Worm (Caenorhabditis elegans) whole organism, young adult: ENCODE results near the gene Y45F10D.7.

Source experiments
- B0019.2 ChIP-seq: fragments of 200-800 bp; sonication (Bioruptor generic); conservative IDR thresholded peaks from 2 replicates; pipeline ENCODE4 v1.3.6; 2022; ENCODE audit warnings: missing genetic modification reagents, missing genetic modification characterization, missing compliant biosample characterization
- C06A6.2 ChIP-seq: fragments of 200-800 bp; sonication (Bioruptor generic); conservative IDR thresholded peaks from 2 replicates; pipeline ENCODE4 v1.3.6; 2022; ENCODE audit warnings: missing genetic modification characterization, missing compliant biosample characterization
- D2030.7 ChIP-seq: fragments of 200-800 bp; sonication (Bioruptor generic); IDR thresholded peaks from 2 replicates; pipeline ENCODE4 v1.3.6; 2022; ENCODE audit warnings: missing genetic modification reagents, missing genetic modification characterization, missing compliant biosample characterization
- F55B11.4 ChIP-seq: sonication (generic microtip); optimal IDR thresholded peaks from 2 replicates; lab custom pipeline; 2016; ENCODE audit warnings: missing compliant biosample characterization, missing genetic modification characterization, borderline replicate concordance; ENCODE audit not compliant: insufficient read depth
- F57C9.4 ChIP-seq: sonication (generic microtip); optimal IDR thresholded peaks from 2 replicates; lab custom pipeline; 2017; ENCODE audit warnings: mild to moderate bottlenecking, missing genetic modification characterization, missing compliant biosample characterization
- K11D2.4 ChIP-seq: fragments of 200-800 bp; sonication (Bioruptor generic); IDR thresholded peaks from 2 replicates; pipeline ENCODE4 v1.3.6; 2022; ENCODE audit warnings: missing genetic modification reagents, missing genetic modification characterization, missing compliant biosample characterization
- Y53F4B.3 ChIP-seq: fragments of 200-800 bp; sonication (Bioruptor generic); IDR thresholded peaks from 2 replicates; pipeline ENCODE4 v1.3.6; 2022; ENCODE audit warnings: missing genetic modification reagents, missing genetic modification characterization, missing compliant biosample characterization
- Y67H2A.10 ChIP-seq: fragments of 200-800 bp; sonication (Bioruptor generic); conservative IDR thresholded peaks from 2 replicates; pipeline ENCODE4 v1.3.6; 2022; ENCODE audit warnings: missing genetic modification reagents, missing genetic modification characterization, missing compliant biosample characterization
- aptf-3 ChIP-seq: fragments of 200-800 bp; sonication (Bioruptor generic); IDR thresholded peaks from 2 replicates; pipeline ENCODE4 v1.3.6; 2022; ENCODE audit warnings: missing genetic modification characterization, missing compliant biosample characterization
- attf-3 ChIP-seq: fragments of 200-800 bp; sonication (Bioruptor generic); conservative IDR thresholded peaks from 2 replicates; pipeline ENCODE4 v1.3.6; 2022; ENCODE audit warnings: missing genetic modification reagents, missing genetic modification characterization, missing compliant biosample characterization
- attf-5 ChIP-seq: fragments of 200-800 bp; sonication (Bioruptor generic); optimal IDR thresholded peaks from 2 replicates; lab custom pipeline; 2018; ENCODE audit warnings: mild to moderate bottlenecking, missing genetic modification characterization, missing compliant biosample characterization
- attf-6 ChIP-seq: fragments of 200-800 bp; sonication (Bioruptor generic); IDR thresholded peaks from 2 replicates; pipeline ENCODE4 v1.3.6; 2022; ENCODE audit warnings: missing genetic modification reagents, missing genetic modification characterization, missing compliant biosample characterization
- bed-2 ChIP-seq: fragments of 200-800 bp; sonication (Bioruptor generic); IDR thresholded peaks from 2 replicates; pipeline ENCODE4 v1.3.6; 2022; ENCODE audit warnings: missing genetic modification reagents, missing genetic modification characterization, missing compliant biosample characterization
- cebp-1 ChIP-seq, 2 experiments: fragments of 200-800 bp in 1 of 2; sonication (Bioruptor generic) in 1 of 2; sonication (generic microtip) in 1 of 2; IDR thresholded peaks in 1 of 2; optimal IDR thresholded peaks in 1 of 2; 2 replicates each; pipeline versions ENCODE4 v1.3.6 to Lab custom; 2017 to 2022; ENCODE audit warnings: missing compliant biosample characterization in 2 of 2, missing genetic modification characterization in 2 of 2, mild to moderate bottlenecking in 1 of 2, missing genetic modification reagents in 1 of 2, moderate library complexity in 1 of 2
- cebp-2 ChIP-seq: fragments of 200-800 bp; sonication (Bioruptor generic); IDR thresholded peaks from 2 replicates; pipeline ENCODE4 v1.3.6; 2022; ENCODE audit warnings: missing genetic modification characterization, missing compliant biosample characterization
- ceh-40 ChIP-seq: fragments of 200-800 bp; sonication (Bioruptor generic); IDR thresholded peaks from 2 replicates; pipeline ENCODE4 v1.3.6; 2022; ENCODE audit warnings: missing genetic modification characterization, missing compliant biosample characterization
- ceh-91 ChIP-seq: fragments of 200-800 bp; sonication (Bioruptor generic); IDR thresholded peaks from 2 replicates; pipeline ENCODE4 v1.3.6; 2022; ENCODE audit warnings: missing genetic modification reagents, missing genetic modification characterization, missing compliant biosample characterization
- dpl-1 ChIP-seq: fragments of 150-350 bp; optimal IDR thresholded peaks from 2 replicates; lab custom pipeline; 2014; ENCODE audit warnings: missing biosample characterization, missing genetic modification reagents, missing genetic modification characterization
- egl-44 ChIP-seq: fragments of 200-800 bp; sonication (Bioruptor generic); IDR thresholded peaks from 2 replicates; pipeline ENCODE4 v1.3.6; 2022; ENCODE audit warnings: missing genetic modification reagents, missing genetic modification characterization, missing compliant biosample characterization
- gei-17 ChIP-seq: fragments of 200-800 bp; sonication (Bioruptor generic); optimal IDR thresholded peaks from 2 replicates; lab custom pipeline; 2018; ENCODE audit warnings: mild to moderate bottlenecking, missing genetic modification characterization, missing compliant biosample characterization
- him-1 ChIP-seq: sonication (generic microtip); optimal IDR thresholded peaks from 2 replicates; lab custom pipeline; 2016; ENCODE audit warnings: missing genotype, missing genetic modification reagents, missing genetic modification characterization, missing compliant biosample characterization
- hlh-12 ChIP-seq: sonication (generic microtip); optimal IDR thresholded peaks from 2 replicates; lab custom pipeline; 2016; ENCODE audit warnings: missing genetic modification characterization, missing compliant biosample characterization
- hlh-26 ChIP-seq: fragments of 200-800 bp; sonication (Bioruptor generic); conservative IDR thresholded peaks from 2 replicates; pipeline ENCODE4 v1.3.6; 2022; ENCODE audit warnings: missing genetic modification reagents, missing genetic modification characterization, missing compliant biosample characterization
- hsf-1 ChIP-seq: fragments of 200-800 bp; sonication (Bioruptor generic); IDR thresholded peaks from 2 replicates; pipeline ENCODE4 v1.3.6; 2022; ENCODE audit warnings: missing genetic modification reagents, missing genetic modification characterization, missing compliant biosample characterization
- let-607 ChIP-seq, 2 experiments: fragments of 200-800 bp in 1 of 2; sonication (Bioruptor generic) in 1 of 2; sonication (generic microtip) in 1 of 2; optimal IDR thresholded peaks; 2 replicates each; lab custom pipeline; 2016 to 2018; ENCODE audit warnings: mild to moderate bottlenecking in 2 of 2, missing compliant biosample characterization in 2 of 2, missing genetic modification characterization in 2 of 2, moderate library complexity in 2 of 2, missing genotype in 1 of 2
- lin-26 ChIP-seq: fragments of 200-800 bp; sonication (Bioruptor generic); IDR thresholded peaks from 2 replicates; pipeline ENCODE4 v1.3.6; 2022; ENCODE audit warnings: missing genetic modification reagents, missing genetic modification characterization, missing compliant biosample characterization
- lsl-1 ChIP-seq: fragments of 200-800 bp; sonication (Bioruptor generic); optimal IDR thresholded peaks from 2 replicates; lab custom pipeline; 2018; ENCODE audit warnings: mild to moderate bottlenecking, missing genetic modification characterization, moderate library complexity, missing compliant biosample characterization
- madf-3 ChIP-seq: fragments of 200-800 bp; sonication (Bioruptor generic); IDR thresholded peaks from 2 replicates; pipeline ENCODE4 v1.3.6; 2022; ENCODE audit warnings: missing genetic modification reagents, missing genetic modification characterization, missing compliant biosample characterization
- mes-4 ChIP-seq: sonication (generic microtip); optimal IDR thresholded peaks from 2 replicates; lab custom pipeline; 2016; ENCODE audit warnings: missing genotype, missing genetic modification characterization, missing compliant biosample characterization
- nhr-120 ChIP-seq: fragments of 200-800 bp; sonication (Bioruptor generic); IDR thresholded peaks from 2 replicates; pipeline ENCODE4 v1.3.6; 2022; ENCODE audit warnings: missing genetic modification characterization, missing compliant biosample characterization
- nhr-179 ChIP-seq: sonication (generic microtip); optimal IDR thresholded peaks from 2 replicates; lab custom pipeline; 2016; ENCODE audit warnings: mild to moderate bottlenecking, missing genetic modification characterization, missing compliant biosample characterization
- nhr-90 ChIP-seq: sonication (generic microtip); optimal IDR thresholded peaks from 2 replicates; lab custom pipeline; 2016; ENCODE audit warnings: missing genotype, mild to moderate bottlenecking, missing genetic modification characterization, missing compliant biosample characterization
- rcor-1 ChIP-seq: fragments of 200-800 bp; sonication (Bioruptor generic); IDR thresholded peaks from 2 replicates; pipeline ENCODE4 v1.3.6; 2022; ENCODE audit warnings: missing genetic modification reagents, missing genetic modification characterization, missing compliant biosample characterization
- rec-8 ChIP-seq, 2 experiments: sonication (generic microtip); optimal IDR thresholded peaks; 2 replicates each; lab custom pipeline; 2016; ENCODE audit warnings: mild to moderate bottlenecking in 2 of 2, missing genetic modification characterization in 2 of 2, missing genetic modification reagents in 2 of 2, missing genotype in 2 of 2, missing biosample characterization in 1 of 2, missing compliant biosample characterization in 1 of 2, moderate library complexity in 1 of 2
- snpc-3.4 ChIP-seq: sonication (generic microtip); optimal IDR thresholded peaks from 2 replicates; lab custom pipeline; 2017; ENCODE audit warnings: missing genetic modification characterization, mild to moderate bottlenecking, missing compliant biosample characterization, antibody characterized with exemption, moderate library complexity, missing genotype, missing genetic modification reagents
- snpc-4 ChIP-seq, 5 experiments: fragments of 150-350 bp in 1 of 5; sonication (generic microtip) in 4 of 5; optimal IDR thresholded peaks; 2 replicates each; lab custom pipeline; 2014 to 2018; ENCODE audit warnings: missing genetic modification characterization in 5 of 5, missing biosample characterization in 3 of 5, antibody characterized with exemption in 2 of 5, mild to moderate bottlenecking in 2 of 5, missing compliant biosample characterization in 2 of 5, missing genotype in 2 of 5, moderate library complexity in 2 of 5, missing genetic modification reagents in 1 of 5
- sptf-2 ChIP-seq: fragments of 200-800 bp; sonication (Bioruptor generic); optimal IDR thresholded peaks from 2 replicates; lab custom pipeline; 2018; ENCODE audit warnings: mild to moderate bottlenecking, missing genetic modification characterization, missing compliant biosample characterization
- unc-130 ChIP-seq: sonication (generic microtip); optimal IDR thresholded peaks from 2 replicates; lab custom pipeline; 2016; ENCODE audit warnings: missing genetic modification reagents, missing genetic modification characterization, missing compliant biosample characterization
- xnd-1 ChIP-seq: sonication (generic microtip); optimal IDR thresholded peaks from 2 replicates; lab custom pipeline; 2016; ENCODE audit warnings: missing genotype, missing genetic modification reagents, missing genetic modification characterization, missing compliant biosample characterization
- zfh-2 ChIP-seq: fragments of 200-800 bp; sonication (Bioruptor generic); conservative IDR thresholded peaks from 2 replicates; pipeline ENCODE4 v1.3.6; 2022; ENCODE audit warnings: missing genetic modification reagents, missing genetic modification characterization, missing compliant biosample characterization
- ztf-6 ChIP-seq: fragments of 200-800 bp; sonication (Bioruptor generic); IDR thresholded peaks from 2 replicates; pipeline ENCODE4 v1.3.6; 2022; ENCODE audit warnings: missing genetic modification reagents, missing genetic modification characterization, missing compliant biosample characterization

Gene Y45F10D.7

ce11 chrIV:13788652-13789051 lies at the start of gene Y45F10D.7, which contains the start of gene sas-6 (continued):
- no peak for TF ChIP-seq mes-4 (tag; lab: Kevin White, UChicago)
- peak; percentile 33; the same call in 1 of the 2 replicates for TF ChIP-seq B0019.2 (GFP tag; lab: Robert Waterston, UW)
- no peak for TF ChIP-seq C06A6.2 (GFP tag; lab: Robert Waterston, UW)
- TF ChIP-seq hlh-26 (GFP tag; lab: Robert Waterston, UW), result no peak
- TF ChIP-seq lsl-1 (GFP tag; lab: Kevin White, UChicago), result peak; percentile 91
- TF ChIP-seq rec-8 (tag; optimal IDR thresholded peaks at IDR 0.05; lab: Kevin White, UChicago), result no peak
- TF ChIP-seq cebp-1 (GFP tag; IDR thresholded peaks at IDR 0.05; lab: Robert Waterston, UW), result no peak
- TF ChIP-seq cebp-1 (tag; optimal IDR thresholded peaks at IDR 0.05; lab: Kevin White, UChicago), result peak; percentile 28
- no peak for TF ChIP-seq F55B11.4
- no peak for TF ChIP-seq K11D2.4 (GFP tag; lab: Robert Waterston, UW)
- TF ChIP-seq D2030.7 (GFP tag; lab: Robert Waterston, UW), result peak; percentile 46; the same call in 1 of the 2 replicates
- TF ChIP-seq dpl-1 (GFP tag; lab: Kevin White, UChicago), result peak; percentile 80
- no peak for TF ChIP-seq cebp-2 (GFP tag; lab: Robert Waterston, UW)
- peak; percentile 70 for TF ChIP-seq attf-3 (GFP tag; lab: Robert Waterston, UW)
- TF ChIP-seq snpc-4 (GFP tag; optimal IDR thresholded peaks at IDR 0.05; lab: Kevin White, UChicago), result peak; percentile 73
- TF ChIP-seq snpc-4 (tag; optimal IDR thresholded peaks at IDR 0.05; lab: Kevin White, UChicago), result peak in 3 of 4 experiments; percentile 89 to 93 (median 89)
- TF ChIP-seq attf-5 (GFP tag; lab: Kevin White, UChicago), result peak; percentile 51
- no peak for TF ChIP-seq zfh-2 (GFP tag; lab: Robert Waterston, UW)
- no peak for TF ChIP-seq egl-44 (GFP tag; lab: Robert Waterston, UW)
- no peak for TF ChIP-seq xnd-1 (tag; lab: Kevin White, UChicago)
- TF ChIP-seq ceh-40 (GFP tag; lab: Robert Waterston, UW), result no peak
- TF ChIP-seq hlh-12, result no peak
- no peak for TF ChIP-seq aptf-3 (GFP tag; lab: Robert Waterston, UW)
- peak; percentile 24 for TF ChIP-seq snpc-3.4 (tag; lab: Kevin White, UChicago)
- TF ChIP-seq unc-130 (GFP tag; lab: Kevin White, UChicago), result no peak
- TF ChIP-seq rcor-1 (GFP tag; lab: Robert Waterston, UW), result 0 out of 2 replicates have a peak, but pooled peaks have one; percentile 18
- TF ChIP-seq, all 124 proteins: peak for 30

- TF ChIP-seq bed-2 (GFP tag; lab: Robert Waterston, UW), result no peak
- TF ChIP-seq let-607 (tag; optimal IDR thresholded peaks at IDR 0.05; lab: Kevin White, UChicago), result no peak
- TF ChIP-seq lin-26 (GFP tag; lab: Robert Waterston, UW), result no peak
- TF ChIP-seq D2030.7 (GFP tag; lab: Robert Waterston, UW), result no peak
- no peak for TF ChIP-seq madf-3
- TF ChIP-seq ztf-6, result no peak
- no peak for TF ChIP-seq Y67H2A.10 (GFP tag; lab: Robert Waterston, UW)
- no peak for TF ChIP-seq Y53F4B.3 (GFP tag; lab: Robert Waterston, UW)
- no peak for TF ChIP-seq F57C9.4 (tag; lab: Kevin White, UChicago)
- no peak for TF ChIP-seq nhr-90 (tag; lab: Kevin White, UChicago)
- TF ChIP-seq ceh-91 (GFP tag; lab: Robert Waterston, UW), result no peak
- no peak for TF ChIP-seq him-1 (tag; lab: Kevin White, UChicago)
- TF ChIP-seq ceh-40 (GFP tag; lab: Robert Waterston, UW), result no peak
- no peak for TF ChIP-seq nhr-120 (GFP tag; lab: Robert Waterston, UW)
- TF ChIP-seq hsf-1, result no peak
- TF ChIP-seq gei-17, result no peak
- TF ChIP-seq sptf-2, result no peak
- TF ChIP-seq nhr-179, result no peak
- TF ChIP-seq attf-6 (GFP tag; lab: Robert Waterston, UW), result no peak
These were observed 46.5 kb upstream of the Y45F10D.7 start, which contains the start of gene C47A4.3 for ce11 chrIV:13742244-13742643. Gene C47A4.3, minus strand, starts transcription at chrIV:13742344.
